Worm (Caenorhabditis elegans) whole organism, L3 larva: Measurements from ENCODE around the gene F08F1.3.

Source experiments
- R02D3.7 ChIP-seq: fragments of 150-350 bp; optimal IDR thresholded peaks from 2 replicates; lab custom pipeline; 2014; ENCODE audit warnings: missing biosample characterization, missing genetic modification characterization
- ZK546.5 ChIP-seq: sonication (generic microtip); optimal IDR thresholded peaks from 2 replicates; lab custom pipeline; 2017; ENCODE audit warnings: missing biosample characterization, missing genetic modification characterization
- aly-2 ChIP-seq: fragments of 150-350 bp; optimal IDR thresholded peaks from 2 replicates; lab custom pipeline; 2014; ENCODE audit warnings: missing biosample characterization, missing genetic modification characterization
- ama-1 ChIP-seq: fragments of 150-350 bp; optimal IDR thresholded peaks from 2 replicates; lab custom pipeline; 2018
- ceh-16 ChIP-seq: sonication (generic microtip); optimal IDR thresholded peaks from 2 replicates; lab custom pipeline; 2017; ENCODE audit warnings: missing biosample characterization, missing genetic modification characterization
- ceh-28 ChIP-seq: fragments of 150-350 bp; optimal IDR thresholded peaks from 2 replicates; lab custom pipeline; 2014; ENCODE audit warnings: missing biosample characterization, missing genetic modification reagents, missing genetic modification characterization
- ceh-82 ChIP-seq: fragments of 150-350 bp; optimal IDR thresholded peaks from 2 replicates; lab custom pipeline; 2014; ENCODE audit warnings: missing biosample characterization, missing genetic modification characterization
- ceh-9 ChIP-seq: sonication (generic microtip); optimal IDR thresholded peaks from 2 replicates; lab custom pipeline; 2018; ENCODE audit warnings: missing biosample characterization, missing genetic modification characterization
- daf-12 ChIP-seq: fragments of 150-350 bp; optimal IDR thresholded peaks from 2 replicates; lab custom pipeline; 2014; ENCODE audit warnings: missing biosample characterization, missing genetic modification reagents, missing genetic modification characterization
- egl-27 ChIP-seq: sonication (generic microtip); optimal IDR thresholded peaks from 4 replicates; lab custom pipeline; 2017; ENCODE audit warnings: missing biosample characterization, missing genetic modification reagents, missing genetic modification characterization
- egl-5 ChIP-seq: fragments of 150-350 bp; optimal IDR thresholded peaks from 2 replicates; lab custom pipeline; 2017; ENCODE audit warnings: missing biosample characterization, missing genetic modification reagents, missing genetic modification characterization, inconsistent platforms
- elt-1 ChIP-seq: fragments of 150-350 bp; optimal IDR thresholded peaks from 2 replicates; lab custom pipeline; 2014; ENCODE audit warnings: missing biosample characterization, missing genetic modification characterization
- elt-2 ChIP-seq: sonication (generic microtip); optimal IDR thresholded peaks from 2 replicates; lab custom pipeline; 2016; ENCODE audit warnings: missing genetic modification reagents, mild to moderate bottlenecking, missing genetic modification characterization, missing compliant biosample characterization
- elt-3 ChIP-seq, 3 experiments: fragments of 150-350 bp in 1 of 3; sonication (generic microtip) in 2 of 3; optimal IDR thresholded peaks; 2 replicates in 2 of 3; 4 replicates in 1 of 3; lab custom pipeline; 2014 to 2017; ENCODE audit warnings: missing biosample characterization in 3 of 3, missing genetic modification characterization in 3 of 3
- eor-1 ChIP-seq, 2 experiments: fragments of 150-350 bp; optimal IDR thresholded peaks; 2 replicates each; lab custom pipeline; 2014 to 2018; ENCODE audit warnings: missing biosample characterization in 2 of 2, missing genetic modification characterization in 2 of 2
- fkh-10 ChIP-seq: sonication (generic microtip); optimal IDR thresholded peaks from 2 replicates; lab custom pipeline; 2017; ENCODE audit warnings: missing biosample characterization, missing genetic modification reagents, missing genetic modification characterization
- fkh-2 ChIP-seq: fragments of 150-350 bp; optimal IDR thresholded peaks from 2 replicates; lab custom pipeline; 2014; ENCODE audit warnings: missing biosample characterization, missing genetic modification reagents, missing genetic modification characterization
- fos-1 ChIP-seq: fragments of 150-350 bp; optimal IDR thresholded peaks from 2 replicates; lab custom pipeline; 2014; ENCODE audit warnings: missing biosample characterization, missing genetic modification characterization
- hmg-11 ChIP-seq: sonication (generic microtip); optimal IDR thresholded peaks from 2 replicates; lab custom pipeline; 2016; ENCODE audit warnings: missing genetic modification characterization, missing compliant biosample characterization
- jun-1 ChIP-seq: fragments of 150-350 bp; optimal IDR thresholded peaks from 2 replicates; lab custom pipeline; 2014; ENCODE audit warnings: missing biosample characterization, missing genetic modification reagents, missing genetic modification characterization
- lin-15B ChIP-seq: fragments of 150-350 bp; optimal IDR thresholded peaks from 2 replicates; lab custom pipeline; 2014; ENCODE audit warnings: missing biosample characterization, missing genetic modification characterization
- lin-39 ChIP-seq: fragments of 150-350 bp; optimal IDR thresholded peaks from 2 replicates; lab custom pipeline; 2018; ENCODE audit warnings: missing biosample characterization, missing genetic modification reagents, missing genetic modification characterization
- lsy-12 ChIP-seq: sonication (generic microtip); optimal IDR thresholded peaks from 2 replicates; lab custom pipeline; 2016; ENCODE audit warnings: mild to moderate bottlenecking, missing genetic modification characterization, missing compliant biosample characterization
- mdl-1 ChIP-seq: fragments of 150-350 bp; optimal IDR thresholded peaks from 2 replicates; lab custom pipeline; 2014; ENCODE audit warnings: missing biosample characterization, missing genetic modification characterization
- mml-1 ChIP-seq: fragments of 150-350 bp; sonication (generic microtip); optimal IDR thresholded peaks from 3 replicates; lab custom pipeline; 2014; ENCODE audit warnings: missing biosample characterization, missing genetic modification characterization
- nfya-1 ChIP-seq: sonication (generic microtip); optimal IDR thresholded peaks from 2 replicates; lab custom pipeline; 2017; ENCODE audit warnings: missing genetic modification characterization, mild to moderate bottlenecking, missing compliant biosample characterization, antibody characterized with exemption, moderate library complexity; ENCODE audit not compliant: insufficient read depth
- nhr-11 ChIP-seq: fragments of 150-350 bp; optimal IDR thresholded peaks from 2 replicates; lab custom pipeline; 2014; ENCODE audit warnings: missing biosample characterization, missing genetic modification characterization
- nhr-12 ChIP-seq: fragments of 150-350 bp; optimal IDR thresholded peaks from 2 replicates; lab custom pipeline; 2014; ENCODE audit warnings: missing biosample characterization, missing genetic modification characterization
- nhr-23 ChIP-seq: fragments of 150-350 bp; optimal IDR thresholded peaks from 2 replicates; lab custom pipeline; 2014; ENCODE audit warnings: missing biosample characterization, missing genetic modification reagents, missing genetic modification characterization
- nhr-237 ChIP-seq: fragments of 150-350 bp; optimal IDR thresholded peaks from 2 replicates; lab custom pipeline; 2014; ENCODE audit warnings: missing biosample characterization, missing genetic modification characterization
- nhr-25 ChIP-seq: sonication (generic microtip); optimal IDR thresholded peaks from 2 replicates; lab custom pipeline; 2017; ENCODE audit warnings: missing biosample characterization, missing genetic modification characterization
- nhr-28 ChIP-seq: fragments of 150-350 bp; optimal IDR thresholded peaks from 2 replicates; lab custom pipeline; 2014; ENCODE audit warnings: missing biosample characterization, missing genetic modification characterization
- nhr-43 ChIP-seq: sonication (generic microtip); optimal IDR thresholded peaks from 2 replicates; lab custom pipeline; 2016; ENCODE audit warnings: mild to moderate bottlenecking, missing genetic modification characterization, missing compliant biosample characterization; ENCODE audit not compliant: poor library complexity, severe bottlenecking
- nhr-67 ChIP-seq: fragments of 150-350 bp; optimal IDR thresholded peaks from 2 replicates; lab custom pipeline; 2014; ENCODE audit warnings: missing biosample characterization, missing genetic modification characterization
- nhr-76 ChIP-seq: fragments of 150-350 bp; sonication (generic microtip); optimal IDR thresholded peaks from 5 replicates; lab custom pipeline; 2014; ENCODE audit warnings: missing biosample characterization, missing genetic modification characterization
- nhr-77 ChIP-seq: fragments of 150-350 bp; optimal IDR thresholded peaks from 2 replicates; lab custom pipeline; 2014; ENCODE audit warnings: missing biosample characterization, missing genetic modification characterization
- pha-4 ChIP-seq: fragments of 150-350 bp; optimal IDR thresholded peaks from 2 replicates; lab custom pipeline; 2014; ENCODE audit warnings: missing biosample characterization, missing genetic modification reagents, missing genetic modification characterization
- pqm-1 ChIP-seq: fragments of 150-350 bp; optimal IDR thresholded peaks from 2 replicates; lab custom pipeline; 2017; ENCODE audit warnings: missing biosample characterization, missing genetic modification characterization, inconsistent platforms
- sea-2 ChIP-seq: fragments of 150-350 bp; sonication (generic microtip); optimal IDR thresholded peaks from 4 replicates; lab custom pipeline; 2014; ENCODE audit warnings: missing biosample characterization, missing genetic modification reagents, missing genetic modification characterization
- skn-1 ChIP-seq: fragments of 150-350 bp; optimal IDR thresholded peaks from 2 replicates; lab custom pipeline; 2014; ENCODE audit warnings: missing biosample characterization, missing genetic modification characterization
- snpc-4 ChIP-seq: fragments of 150-350 bp; optimal IDR thresholded peaks from 2 replicates; lab custom pipeline; 2014; ENCODE audit warnings: missing biosample characterization, missing genetic modification characterization
- tbx-2 ChIP-seq: sonication (generic microtip); optimal IDR thresholded peaks from 2 replicates; lab custom pipeline; 2016; ENCODE audit warnings: mild to moderate bottlenecking, missing genetic modification characterization, missing compliant biosample characterization
- unc-39 ChIP-seq: sonication (generic microtip); optimal IDR thresholded peaks from 4 replicates; lab custom pipeline; 2017; ENCODE audit warnings: missing biosample characterization, missing genetic modification characterization
- unc-62 ChIP-seq: fragments of 150-350 bp; sonication (generic microtip); optimal IDR thresholded peaks from 4 replicates; lab custom pipeline; 2014; ENCODE audit warnings: missing biosample characterization, missing genetic modification reagents, missing genetic modification characterization
- zag-1 ChIP-seq: fragments of 150-350 bp; optimal IDR thresholded peaks from 2 replicates; lab custom pipeline; 2014; ENCODE audit warnings: missing biosample characterization, missing genetic modification characterization
- ztf-11 ChIP-seq: fragments of 150-350 bp; optimal IDR thresholded peaks from 2 replicates; lab custom pipeline; 2014; ENCODE audit warnings: missing biosample characterization, missing genetic modification characterization
- ztf-4 ChIP-seq: fragments of 150-350 bp; optimal IDR thresholded peaks from 2 replicates; lab custom pipeline; 2014; ENCODE audit warnings: missing biosample characterization, missing genetic modification characterization

Gene F08F1.3

ce11 chrX:8386068-8386851 is 42.4 kb upstream of the F08F1.3 start:
- TF ChIP-seq fkh-10 (GFP tag; lab: Kevin White, UChicago) (no peak), nhr-23 (no peak), fkh-2 (tag; lab: Kevin White, UChicago) (no peak), ceh-9 (tag; lab: Kevin White, UChicago) (no peak), eor-1 (tag; optimal IDR thresholded peaks at IDR 0.05; lab: Kevin White, UChicago) (no peak), nhr-77 (tag; lab: Kevin White, UChicago) (no peak), pqm-1 (peak; percentile 46), ceh-28 (tag; lab: Kevin White, UChicago) (no peak), elt-1 (tag; lab: Kevin White, UChicago) (no peak), ZK546.5 (no peak), hmg-11 (peak; percentile 71), mdl-1 (tag; lab: Kevin White, UChicago) (no peak), fos-1 (no peak), nhr-43 (tag; lab: Kevin White, UChicago) (no peak), lsy-12 (tag; lab: Kevin White, UChicago) (peak; percentile 45), sea-2 (GFP tag; lab: Kevin White, UChicago) (no peak), ztf-11 (tag; lab: Kevin White, UChicago) (no peak), jun-1 (tag; lab: Kevin White, UChicago) (peak; percentile 12), lin-39 (tag; lab: Kevin White, UChicago) (peak; percentile 75), unc-39 (tag; lab: Kevin White, UChicago) (no peak), nfya-1 (tag; lab: Kevin White, UChicago) (peak; percentile 54), nhr-12 (tag; lab: Kevin White, UChicago) (no peak), nhr-25 (tag; lab: Kevin White, UChicago) (no peak), unc-62 (no peak), ama-1 (lab: Kevin White, UChicago) (no peak), mml-1 (tag; lab: Kevin White, UChicago) (no peak), elt-2 (peak; percentile 16), skn-1 (tag; lab: Kevin White, UChicago) (no peak), zag-1 (no peak), nhr-11 (tag; lab: Kevin White, UChicago) (no peak), lin-15B (tag; lab: Kevin White, UChicago) (no peak), nhr-237 (tag; lab: Kevin White, UChicago) (no peak), egl-5 (tag; lab: Kevin White, UChicago) (peak; percentile 34), daf-12 (tag; lab: Kevin White, UChicago) (no peak), nhr-28 (tag; lab: Kevin White, UChicago) (no peak), ztf-4 (tag; lab: Kevin White, UChicago) (no peak), snpc-4 (tag; lab: Kevin White, UChicago) (no peak), pha-4 (tag; lab: Kevin White, UChicago) (peak; percentile 60), elt-3 (tag; optimal IDR thresholded peaks at IDR 0.05; lab: Kevin White, UChicago) (no peak), tbx-2 (tag; lab: Kevin White, UChicago) (peak; percentile 8), R02D3.7 (tag; lab: Kevin White, UChicago) (no peak), ceh-82 (tag; lab: Kevin White, UChicago) (no peak), aly-2 (tag; lab: Kevin White, UChicago) (no peak), egl-27 (tag; lab: Kevin White, UChicago) (no peak), nhr-67 (tag; lab: Kevin White, UChicago) (no peak), ceh-16 (tag; lab: Kevin White, UChicago) (no peak), nhr-76 (no peak)
